Worm (Caenorhabditis elegans): ENCODE measurements around the gene mrt-2.
"Not testable (repeated sequence)": the region's sequence is repeated elsewhere in the genome, so short reads cannot be mapped to it uniquely, and the experiment has no call there.

The mrt-2 gene

DNA sequence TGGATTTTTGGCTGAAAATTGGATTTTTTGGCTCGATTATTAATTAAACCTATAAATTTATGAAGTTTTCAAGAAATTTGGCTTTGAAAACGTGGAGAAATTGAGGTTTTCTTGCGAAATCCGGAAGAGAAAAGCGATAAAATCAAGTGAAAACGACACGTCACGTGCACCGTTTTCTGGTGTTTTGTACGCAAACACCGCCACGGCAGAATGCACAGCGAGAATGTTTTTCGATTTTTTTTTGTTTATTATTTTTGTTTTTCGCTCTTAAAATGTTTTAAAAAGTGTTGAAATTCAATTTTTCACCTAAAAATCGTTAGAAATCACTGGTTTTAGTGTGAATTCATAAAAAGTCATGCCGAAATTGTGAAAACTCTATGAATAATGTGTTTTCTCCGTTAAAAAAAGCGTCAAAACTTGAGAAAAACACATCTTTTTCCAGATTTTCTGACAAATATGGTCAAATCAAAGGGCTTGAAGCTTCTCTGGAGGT, 28.0 kb downstream of the mrt-2 start, which contains the start of gene immp-1:
TSS of gene immp-1 (plus strand) at position 443 of the 493 bp plus-strand sequence.
- TF ChIP-seq ztf-23 (GFP tag; IDR thresholded peaks at IDR 0.05) (no peak), ztf-29 (GFP tag; IDR thresholded peaks at IDR 0.05) (no peak), cog-1 (tag; optimal IDR thresholded peaks at IDR 0.05) (no peak), ref-1 (GFP tag; conservative IDR thresholded peaks at IDR 0.05) (no peak), tab-1 (GFP tag; IDR thresholded peaks at IDR 0.05) (no peak), T22C8.4 (GFP tag; IDR thresholded peaks at IDR 0.05) (no peak), klf-2 (GFP tag; conservative IDR thresholded peaks at IDR 0.05) (no peak), med-1 (GFP tag; optimal IDR thresholded peaks at IDR 0.05; ENCODE audit: insufficient read depth) (no peak), flt-1 (GFP tag; IDR thresholded peaks at IDR 0.05) (no peak; the same call in 1 of the 2 replicates)

DNA sequence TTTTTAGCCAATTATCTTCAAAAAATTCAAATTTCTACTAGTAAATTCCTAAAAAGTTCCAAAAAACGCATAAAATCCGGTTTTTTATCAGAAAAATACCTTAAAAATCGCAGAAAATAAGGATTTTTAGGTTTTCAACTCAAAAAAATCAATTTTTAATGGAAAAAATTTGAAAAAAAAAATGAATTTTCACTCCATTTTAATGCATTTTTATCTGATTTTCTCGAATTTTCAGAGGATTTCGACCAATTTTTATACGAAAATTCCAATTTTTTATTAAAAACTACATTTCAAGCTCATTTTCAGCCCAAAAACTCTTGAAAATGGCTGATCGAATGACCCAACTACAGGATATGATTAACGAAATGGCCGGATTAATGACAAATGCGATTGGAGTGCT, 30.8 kb downstream of the mrt-2 start, which contains the start of gene mdt-21:
TSS of gene mdt-21 (plus strand) at position 301 of the 400 bp plus-strand sequence.
- TF ChIP-seq flt-1 (GFP tag; IDR thresholded peaks at IDR 0.05) (no peak), tab-1 (GFP tag; IDR thresholded peaks at IDR 0.05) (no peak), ref-1 (GFP tag; conservative IDR thresholded peaks at IDR 0.05) (no peak), klf-2 (GFP tag; conservative IDR thresholded peaks at IDR 0.05) (no peak), ztf-23 (GFP tag; IDR thresholded peaks at IDR 0.05) (no peak), ztf-29 (GFP tag; IDR thresholded peaks at IDR 0.05) (no peak), T22C8.4 (GFP tag; IDR thresholded peaks at IDR 0.05) (no peak)

DNA sequence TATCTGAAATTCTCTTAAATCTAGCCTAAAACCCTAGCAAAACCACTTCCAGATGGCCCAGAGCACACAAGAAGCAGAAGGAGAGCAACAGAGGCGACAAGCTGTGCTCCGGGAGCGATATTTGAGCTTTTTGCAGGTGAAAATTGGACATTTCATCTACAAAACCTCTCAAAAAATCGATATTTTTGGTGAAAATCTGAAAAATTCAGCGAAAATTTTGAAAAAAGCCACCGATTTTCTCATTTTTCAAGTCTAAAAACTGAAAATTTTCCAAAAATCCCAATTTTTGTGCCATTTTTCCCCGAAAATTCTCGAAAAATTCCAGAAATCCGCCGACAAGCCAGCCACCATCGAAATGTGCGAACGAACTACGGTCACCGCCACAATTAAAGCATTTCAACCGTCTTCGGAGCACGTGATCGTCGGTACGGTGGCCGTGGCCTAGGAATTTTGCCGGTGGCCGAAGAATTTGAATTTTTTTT, 33.7 kb downstream of the mrt-2 start, which contains the start of gene C24H11.5:
TSS of gene C24H11.5 (plus strand) at position 51 of the 482 bp plus-strand sequence.
- TF ChIP-seq ztf-29 (GFP tag; IDR thresholded peaks at IDR 0.05): no peak
- no peak for TF ChIP-seq ref-1 (GFP tag; conservative IDR thresholded peaks at IDR 0.05)
- no peak for TF ChIP-seq cog-1 (tag; optimal IDR thresholded peaks at IDR 0.05)
- no peak for TF ChIP-seq tab-1 (GFP tag; IDR thresholded peaks at IDR 0.05)
- TF ChIP-seq T22C8.4 (GFP tag; IDR thresholded peaks at IDR 0.05): no peak
- TF ChIP-seq med-1 (GFP tag; optimal IDR thresholded peaks at IDR 0.05; ENCODE audit: insufficient read depth): no peak
- TF ChIP-seq ztf-23 (GFP tag; IDR thresholded peaks at IDR 0.05): no peak
- no peak for TF ChIP-seq flt-1 (GFP tag; IDR thresholded peaks at IDR 0.05)
- no peak for TF ChIP-seq klf-2 (GFP tag; conservative IDR thresholded peaks at IDR 0.05)

DNA sequence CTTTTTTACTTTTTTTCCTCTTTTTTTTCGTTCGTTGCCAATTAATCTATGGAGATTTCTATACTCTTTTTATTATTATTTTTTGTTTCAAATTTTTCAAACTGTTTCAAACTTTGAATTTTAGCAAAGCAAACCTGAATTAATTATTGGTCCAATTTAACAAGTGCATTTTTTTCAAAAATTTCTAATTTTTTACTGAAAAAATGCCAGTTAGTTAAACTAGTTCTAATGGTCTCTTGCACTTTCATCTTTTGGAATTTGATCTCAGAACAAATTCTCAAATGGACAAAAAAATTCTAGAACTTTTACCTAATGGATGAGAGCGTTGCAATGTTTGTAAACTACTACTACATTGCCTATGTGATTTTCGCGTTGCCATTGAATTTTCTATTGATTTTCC, 35.2 kb downstream of the mrt-2 start, which contains the start of gene srd-74:
TSS of gene srd-74 (plus strand) at position 301 of the 400 bp plus-strand sequence.
- TF ChIP-seq tab-1 (GFP tag; IDR thresholded peaks at IDR 0.05) (no peak), ztf-23 (GFP tag; IDR thresholded peaks at IDR 0.05) (no peak), med-1 (GFP tag; optimal IDR thresholded peaks at IDR 0.05; ENCODE audit: insufficient read depth) (no peak), T22C8.4 (GFP tag; IDR thresholded peaks at IDR 0.05) (no peak), cog-1 (tag; optimal IDR thresholded peaks at IDR 0.05) (no peak), ztf-29 (GFP tag; IDR thresholded peaks at IDR 0.05) (no peak), ref-1 (GFP tag; conservative IDR thresholded peaks at IDR 0.05) (no peak), flt-1 (GFP tag; IDR thresholded peaks at IDR 0.05) (no peak), klf-2 (GFP tag; conservative IDR thresholded peaks at IDR 0.05) (no peak)

DNA sequence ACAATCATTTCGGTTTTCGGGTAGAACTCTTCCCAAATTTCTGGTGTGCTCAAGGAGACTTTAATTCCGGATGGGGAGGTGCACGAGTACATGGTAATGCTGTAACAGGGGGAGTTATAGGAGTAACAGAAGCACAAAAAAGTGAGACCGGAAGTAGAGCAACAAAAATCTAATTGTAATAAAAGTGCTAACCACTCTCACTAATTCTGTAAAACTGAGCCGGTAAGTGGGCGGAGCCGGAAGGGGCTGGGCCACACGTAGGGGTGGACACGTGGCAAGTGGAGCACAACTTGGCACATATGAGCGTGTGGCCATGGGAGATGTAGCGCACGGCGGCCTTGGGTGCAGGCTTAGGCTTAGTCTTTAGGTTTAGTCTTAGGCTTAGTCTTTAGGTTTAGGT, 39.4 kb downstream of the mrt-2 start, which contains the start of gene tbx-38:
TSS of gene tbx-38 (minus strand) at position 101 of the 400 bp plus-strand sequence.
- TF ChIP-seq klf-2 (GFP tag; conservative IDR thresholded peaks at IDR 0.05): no peak
- no peak for TF ChIP-seq ztf-29 (GFP tag; IDR thresholded peaks at IDR 0.05)
- TF ChIP-seq flt-1 (GFP tag; IDR thresholded peaks at IDR 0.05): no peak
- no peak for TF ChIP-seq ref-1 (GFP tag; conservative IDR thresholded peaks at IDR 0.05)
- TF ChIP-seq med-1 (GFP tag; optimal IDR thresholded peaks at IDR 0.05; ENCODE audit: insufficient read depth): no peak
- TF ChIP-seq cog-1 (tag; optimal IDR thresholded peaks at IDR 0.05): no peak
- no peak for TF ChIP-seq tab-1 (GFP tag; IDR thresholded peaks at IDR 0.05)
- TF ChIP-seq T22C8.4 (GFP tag; IDR thresholded peaks at IDR 0.05): no peak
- no peak for TF ChIP-seq ztf-23 (GFP tag; IDR thresholded peaks at IDR 0.05)

DNA sequence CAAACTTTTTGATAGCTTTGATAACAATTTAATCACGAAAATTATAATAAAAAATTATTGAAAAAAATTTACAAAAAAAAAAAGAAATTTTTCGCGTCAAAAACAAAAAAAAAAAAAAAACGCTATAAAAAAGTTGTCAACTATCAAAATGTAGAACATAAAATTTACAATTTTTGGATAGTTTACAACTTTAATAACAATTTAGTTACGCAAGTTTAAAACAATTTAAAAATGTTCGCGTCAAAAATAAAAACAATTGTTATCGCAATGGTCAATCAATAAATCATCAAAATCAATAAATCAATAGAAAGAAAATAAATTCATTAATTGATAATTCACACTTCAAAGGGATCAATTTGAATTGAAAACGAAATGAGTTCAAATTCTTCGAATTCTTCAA, 40.8 kb downstream of the mrt-2 start, which contains the start of gene C24H11.1:
TSS of gene C24H11.1 (plus strand) at position 301 of the 400 bp plus-strand sequence.
- TF ChIP-seq ztf-23 (GFP tag; IDR thresholded peaks at IDR 0.05); ref-1 (GFP tag; conservative IDR thresholded peaks at IDR 0.05); ztf-29 (GFP tag; IDR thresholded peaks at IDR 0.05): not testable (repeated sequence)

DNA sequence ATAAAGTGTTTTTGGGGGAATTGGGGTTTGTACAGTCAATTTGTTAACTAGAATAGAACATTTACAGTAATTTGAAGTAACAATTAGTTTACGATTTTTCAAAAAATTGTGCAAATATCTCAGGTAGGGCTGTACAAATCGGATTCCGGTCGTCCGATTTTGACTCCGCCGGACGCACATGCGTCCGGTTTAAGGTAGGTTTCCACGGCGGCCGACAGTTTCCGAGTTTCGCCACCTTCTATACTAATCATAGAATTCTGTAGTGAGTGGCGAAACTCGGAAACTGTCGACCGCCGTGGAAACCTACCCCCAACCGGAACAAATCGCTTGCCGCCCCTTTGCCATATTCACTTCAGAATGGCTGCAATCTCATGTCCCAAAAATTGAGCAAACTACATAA, 42.9 kb downstream of the mrt-2 start:
- TF ChIP-seq klf-2 (GFP tag; conservative IDR thresholded peaks at IDR 0.05): no peak
- TF ChIP-seq flt-1 (GFP tag; IDR thresholded peaks at IDR 0.05): no peak
- no peak for TF ChIP-seq cog-1 (tag; optimal IDR thresholded peaks at IDR 0.05)
- TF ChIP-seq med-1 (GFP tag; optimal IDR thresholded peaks at IDR 0.05; ENCODE audit: insufficient read depth): no peak
- no peak for TF ChIP-seq ref-1 (GFP tag; conservative IDR thresholded peaks at IDR 0.05)
- TF ChIP-seq ztf-23 (GFP tag; IDR thresholded peaks at IDR 0.05): no peak
- no peak for TF ChIP-seq T22C8.4 (GFP tag; IDR thresholded peaks at IDR 0.05)
- TF ChIP-seq ztf-29 (GFP tag; IDR thresholded peaks at IDR 0.05): no peak
- TF ChIP-seq tab-1 (GFP tag; IDR thresholded peaks at IDR 0.05): no peak

DNA sequence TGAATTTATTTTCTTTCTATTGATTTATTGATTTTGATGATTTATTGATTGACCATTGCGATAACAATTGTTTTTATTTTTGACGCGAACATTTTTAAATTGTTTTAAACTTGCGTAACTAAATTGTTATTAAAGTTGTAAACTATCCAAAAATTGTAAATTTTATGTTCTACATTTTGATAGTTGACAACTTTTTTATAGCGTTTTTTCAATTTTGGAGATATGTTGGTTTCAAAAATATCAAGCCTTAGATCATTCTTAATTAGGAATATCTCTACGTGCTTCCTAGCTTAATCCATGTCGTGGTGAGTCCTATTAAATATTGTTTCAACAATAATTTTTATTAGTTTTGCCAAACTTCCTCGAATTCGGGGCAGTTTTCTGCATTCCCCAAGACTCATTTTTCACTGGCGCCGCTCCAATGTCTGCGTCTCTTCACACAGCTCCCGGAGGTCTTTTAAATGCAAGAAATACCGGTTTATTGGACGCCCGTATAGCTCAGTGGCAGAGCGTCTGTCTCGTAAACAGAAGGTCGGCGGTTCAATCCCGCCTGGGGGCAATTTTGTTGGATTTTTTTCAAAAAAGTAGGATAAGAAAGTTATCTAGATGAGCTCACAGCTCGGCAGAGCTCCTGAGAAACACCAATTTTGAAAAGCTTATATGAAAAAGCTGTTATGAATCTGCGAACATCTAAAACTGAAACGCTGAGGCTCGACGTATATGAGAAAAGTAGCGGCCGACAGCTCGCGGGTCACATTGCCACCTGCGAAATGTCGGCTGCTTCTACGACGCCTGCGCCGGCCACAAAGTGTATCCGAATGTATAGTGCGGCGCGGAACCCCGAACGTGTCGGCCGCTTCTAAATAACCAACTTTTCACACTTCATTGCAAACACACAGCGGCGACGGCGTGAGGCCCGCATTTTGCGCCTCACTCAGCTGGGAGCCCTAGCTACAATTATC, 46.0 kb downstream of the mrt-2 start, which contains the start of gene C24H11.2:
TSS of gene C24H11.2 (minus strand) at position 51 of the 962 bp plus-strand sequence.
- TF ChIP-seq flt-1 (GFP tag; IDR thresholded peaks at IDR 0.05) (peak; percentile 73), T22C8.4 (GFP tag; IDR thresholded peaks at IDR 0.05) (peak; percentile 35; the same call in 1 of the 2 replicates), cog-1 (tag; optimal IDR thresholded peaks at IDR 0.05) (peak; percentile 4), tab-1 (GFP tag; IDR thresholded peaks at IDR 0.05) (peak; percentile 69; the same call in 1 of the 2 replicates), klf-2 (GFP tag; conservative IDR thresholded peaks at IDR 0.05) (peak; percentile 76), ztf-23 (GFP tag; IDR thresholded peaks at IDR 0.05) (peak; percentile 71; the same call in 1 of the 2 replicates)

DNA sequence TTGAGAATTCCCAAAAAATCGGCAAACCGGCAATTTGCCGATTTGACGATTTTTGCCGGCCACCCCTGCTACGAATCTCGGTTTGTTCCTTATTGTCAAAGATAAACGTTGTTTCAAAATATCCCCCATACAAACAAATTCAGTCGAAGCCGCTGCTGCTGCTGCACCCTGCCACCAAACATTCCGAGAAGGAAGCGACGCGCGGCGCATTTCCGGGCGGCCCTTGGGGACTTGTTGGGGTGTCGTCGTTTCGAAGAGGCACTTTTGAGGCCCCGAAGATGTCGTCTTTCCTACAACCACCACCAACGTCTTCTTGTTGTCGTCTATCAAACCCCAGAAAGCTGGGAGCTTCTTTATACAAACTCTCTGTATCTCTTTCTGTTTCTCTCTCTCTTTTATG, 47.8 kb downstream of the mrt-2 start:
- TF ChIP-seq klf-2 (GFP tag; conservative IDR thresholded peaks at IDR 0.05) (no peak), ztf-23 (GFP tag; IDR thresholded peaks at IDR 0.05) (no peak), ztf-29 (GFP tag; IDR thresholded peaks at IDR 0.05) (no peak)
